Fruit fly (Drosophila melanogaster) whole organism, embryonic: ENCODE data around the gene AP-1mu.

Experiments used
- Aef1 ChIP-seq: fragments of 200-800 bp; sonication (Bioruptor generic); IDR thresholded peaks from 3 replicates; pipeline ENCODE4 v1.3.6; 2022; ENCODE audit warnings: missing biosample characterization, missing genetic modification characterization
- Bgb ChIP-seq: fragments of 200-800 bp; sonication (Bioruptor generic); IDR thresholded peaks from 2 replicates; pipeline ENCODE4 v1.3.6; 2022; ENCODE audit warnings: missing biosample characterization, missing genetic modification characterization; ENCODE audit not compliant: partially characterized antibody
- Blimp-1 ChIP-seq: fragments of 200-800 bp; sonication (Bioruptor generic); optimal IDR thresholded peaks from 3 replicates; lab custom pipeline; 2018; ENCODE audit warnings: missing biosample characterization, missing genetic modification characterization, mild to moderate bottlenecking, moderate library complexity, missing genetic modification reagents
- CG11456 ChIP-seq: fragments of 200-800 bp; sonication (Bioruptor generic); IDR thresholded peaks from 3 replicates; pipeline ENCODE4 v1.3.6; 2022; ENCODE audit warnings: missing biosample characterization, missing genetic modification characterization
- CG13894 ChIP-seq: fragments of 200-800 bp; sonication (Bioruptor generic); optimal IDR thresholded peaks from 3 replicates; lab custom pipeline; 2018; ENCODE audit warnings: missing biosample characterization, mild to moderate bottlenecking, missing genetic modification characterization, moderate library complexity
- CG14441 ChIP-seq: fragments of 200-800 bp; sonication (Bioruptor generic); IDR thresholded peaks from 2 replicates; pipeline ENCODE4 v1.3.6; 2022; ENCODE audit warnings: missing biosample characterization, missing genetic modification characterization
- CG16779 ChIP-seq: fragments of 200-800 bp; sonication (Bioruptor generic); IDR thresholded peaks from 2 replicates; pipeline ENCODE4 v1.3.6; 2022; ENCODE audit warnings: missing biosample characterization, missing genetic modification characterization
- CG1792 ChIP-seq: fragments of 200-800 bp; sonication (Bioruptor generic); optimal IDR thresholded peaks from 2 replicates; lab custom pipeline; 2016; ENCODE audit warnings: missing biosample characterization, missing genetic modification characterization
- CG18599 ChIP-seq: fragments of 200-800 bp; sonication (Bioruptor generic); optimal IDR thresholded peaks from 3 replicates; lab custom pipeline; 2017; ENCODE audit warnings: missing biosample characterization, missing genetic modification characterization, mild to moderate bottlenecking, moderate library complexity, missing genetic modification reagents
- CG2202 ChIP-seq: fragments of 200-800 bp; sonication (Bioruptor generic); optimal IDR thresholded peaks from 2 replicates; lab custom pipeline; 2018; ENCODE audit warnings: missing biosample characterization, mild to moderate bottlenecking, missing genetic modification characterization
- CG2889 ChIP-seq: fragments of 200-800 bp; sonication (Bioruptor generic); IDR thresholded peaks from 3 replicates; pipeline ENCODE4 v1.3.6; 2022; ENCODE audit warnings: missing biosample characterization, missing genetic modification characterization
- CG6654 ChIP-seq: fragments of 200-800 bp; sonication (Bioruptor generic); optimal IDR thresholded peaks from 2 replicates; lab custom pipeline; 2017; ENCODE audit warnings: missing biosample characterization, mild to moderate bottlenecking, missing genetic modification characterization
- CG6765 ChIP-seq: fragments of 200-800 bp; sonication (Bioruptor generic); optimal IDR thresholded peaks from 3 replicates; lab custom pipeline; 2017; ENCODE audit warnings: missing biosample characterization, mild to moderate bottlenecking, missing genetic modification characterization
- CG9437 ChIP-seq: fragments of 200-800 bp; sonication (Bioruptor generic); optimal IDR thresholded peaks from 2 replicates; lab custom pipeline; 2018; ENCODE audit warnings: missing biosample characterization, mild to moderate bottlenecking, missing genetic modification characterization
- CG9797 ChIP-seq: fragments of 200-800 bp; sonication (Bioruptor generic); optimal IDR thresholded peaks from 3 replicates; lab custom pipeline; 2018; ENCODE audit warnings: missing biosample characterization, mild to moderate bottlenecking, missing genetic modification characterization
- CrebB ChIP-seq: fragments of 200-800 bp; sonication (Bioruptor generic); optimal IDR thresholded peaks from 3 replicates; lab custom pipeline; 2018; ENCODE audit warnings: missing biosample characterization, mild to moderate bottlenecking, missing genetic modification characterization
- D19B ChIP-seq: fragments of 200-800 bp; sonication (Bioruptor generic); optimal IDR thresholded peaks from 2 replicates; lab custom pipeline; 2017; ENCODE audit warnings: missing biosample characterization, mild to moderate bottlenecking, missing genetic modification characterization
- Ets65A ChIP-seq: fragments of 200-800 bp; sonication (Bioruptor generic); peaks from one replicate; lab custom pipeline; 2016; ENCODE audit warnings: missing biosample characterization, missing genetic modification characterization
- Fer1 ChIP-seq: fragments of 200-800 bp; sonication (Bioruptor generic); optimal IDR thresholded peaks from 2 replicates; lab custom pipeline; 2017; ENCODE audit warnings: missing biosample characterization, mild to moderate bottlenecking, missing genetic modification characterization
- HLH4C ChIP-seq: fragments of 200-800 bp; sonication (Bioruptor generic); IDR thresholded peaks from 3 replicates; pipeline ENCODE4 v1.3.6; 2022; ENCODE audit warnings: missing biosample characterization, missing genetic modification characterization; ENCODE audit not compliant: partially characterized antibody
- Kr ChIP-seq: fragments of 200-800 bp; sonication (Bioruptor generic); optimal IDR thresholded peaks from 2 replicates; lab custom pipeline; 2017; ENCODE audit warnings: missing biosample characterization, mild to moderate bottlenecking, missing genetic modification characterization
- Ptx1 ChIP-seq: fragments of 200-800 bp; sonication (Bioruptor generic); IDR thresholded peaks from 2 replicates; pipeline ENCODE4 v1.3.6; 2022; ENCODE audit warnings: missing biosample characterization, missing genetic modification characterization
- Rfx ChIP-seq: fragments of 200-800 bp; sonication (Bioruptor generic); IDR thresholded peaks from 2 replicates; pipeline ENCODE4 v1.3.6; 2022; ENCODE audit warnings: missing biosample characterization, missing genetic modification characterization
- Usf ChIP-seq: fragments of 200-800 bp; sonication (Bioruptor generic); optimal IDR thresholded peaks from 2 replicates; lab custom pipeline; 2017; ENCODE audit warnings: missing genotype, missing biosample characterization, missing genetic modification characterization
- ato ChIP-seq: fragments of 200-800 bp; sonication (Bioruptor generic); IDR thresholded peaks from 2 replicates; pipeline ENCODE4 v1.3.6; 2022; ENCODE audit warnings: missing biosample characterization, missing genetic modification characterization; ENCODE audit not compliant: partially characterized antibody
- cad ChIP-seq: fragments of >200 bp; optimal IDR thresholded peaks from 2 replicates; lab custom pipeline; 2017; ENCODE audit warnings: missing biosample characterization, missing genetic modification characterization
- cg ChIP-seq: fragments of 200-800 bp; sonication (Bioruptor generic); optimal IDR thresholded peaks from 3 replicates; lab custom pipeline; 2019; ENCODE audit warnings: missing biosample characterization, mild to moderate bottlenecking, missing genetic modification characterization, moderate library complexity
- ewg ChIP-seq: fragments of 200-800 bp; sonication (Bioruptor generic); optimal IDR thresholded peaks from 3 replicates; lab custom pipeline; 2017; ENCODE audit warnings: mild to moderate bottlenecking, missing biosample characterization, missing genetic modification reagents, missing genetic modification characterization
- exex ChIP-seq: fragments of 200-800 bp; sonication (Bioruptor generic); optimal IDR thresholded peaks from 4 replicates; lab custom pipeline; 2018; ENCODE audit warnings: missing biosample characterization, mild to moderate bottlenecking, missing genetic modification characterization, moderate library complexity
- insv ChIP-seq, 2 experiments: fragments of 200-800 bp; sonication (Bioruptor generic); optimal IDR thresholded peaks; 3 replicates each; lab custom pipeline; 2016 to 2018; ENCODE audit warnings: missing biosample characterization in 2 of 2, missing genetic modification characterization in 2 of 2
- ken ChIP-seq: fragments of 200-800 bp; sonication (Bioruptor generic); IDR thresholded peaks from 3 replicates; pipeline ENCODE4 v1.3.6; 2022; ENCODE audit warnings: missing biosample characterization, missing genetic modification characterization
- nerfin-1 ChIP-seq: fragments of 200-800 bp; sonication (Bioruptor generic); optimal IDR thresholded peaks from 3 replicates; lab custom pipeline; 2019; ENCODE audit warnings: missing biosample characterization, mild to moderate bottlenecking, missing genetic modification characterization, moderate library complexity
- otp ChIP-seq: fragments of 200-800 bp; sonication (Bioruptor generic); IDR thresholded peaks from 3 replicates; pipeline ENCODE4, ENCODE4 v1.3.6; 2022; ENCODE audit warnings: missing biosample characterization, missing genetic modification characterization
- salm ChIP-seq: fragments of 200-800 bp; sonication (Bioruptor generic); optimal IDR thresholded peaks from 2 replicates; lab custom pipeline; 2018; ENCODE audit warnings: missing biosample characterization, mild to moderate bottlenecking, missing genetic modification characterization
- seq ChIP-seq: fragments of 200-800 bp; sonication (Bioruptor generic); IDR thresholded peaks from 2 replicates; pipeline ENCODE4 v1.3.6; 2022; ENCODE audit warnings: missing biosample characterization, missing genetic modification characterization
- sim ChIP-seq: fragments of 200-800 bp; sonication (Bioruptor generic); IDR thresholded peaks from 2 replicates; pipeline ENCODE4 v1.3.6; 2022; ENCODE audit warnings: missing biosample characterization, missing genetic modification characterization
- slbo ChIP-seq: fragments of 200-800 bp; sonication (Bioruptor generic); IDR thresholded peaks from 2 replicates; pipeline ENCODE4 v1.3.6; 2022; ENCODE audit warnings: missing biosample characterization, missing genetic modification characterization
- sna ChIP-seq: fragments of 200-800 bp; sonication (Bioruptor generic); IDR thresholded peaks from 2 replicates; pipeline ENCODE4 v1.3.6; 2022; ENCODE audit warnings: missing biosample characterization, missing genetic modification characterization; ENCODE audit not compliant: partially characterized antibody
- sug ChIP-seq: fragments of 200-800 bp; optimal IDR thresholded peaks from 2 replicates; lab custom pipeline; 2019; ENCODE audit warnings: missing biosample characterization, mild to moderate bottlenecking, missing genetic modification characterization, moderate library complexity
- tll ChIP-seq, 2 experiments: fragments of 200-800 bp in 1 of 2; fragments of >200 bp in 1 of 2; sonication (Bioruptor generic) in 1 of 2; optimal IDR thresholded peaks; 2 replicates each; lab custom pipeline; 2017 to 2019; ENCODE audit warnings: missing biosample characterization in 2 of 2, missing genetic modification characterization in 2 of 2, mild to moderate bottlenecking in 1 of 2, moderate library complexity in 1 of 2
- tna ChIP-seq: fragments of 200-800 bp; sonication (Bioruptor generic); IDR thresholded peaks from 2 replicates; pipeline ENCODE4 v1.3.6; 2022; ENCODE audit warnings: missing biosample characterization, missing genetic modification characterization; ENCODE audit not compliant: partially characterized antibody
- trem ChIP-seq: fragments of 200-800 bp; optimal IDR thresholded peaks from 3 replicates; lab custom pipeline; 2019; ENCODE audit warnings: missing biosample characterization, mild to moderate bottlenecking, missing genetic modification characterization, moderate library complexity
- trh ChIP-seq: fragments of 200-800 bp; sonication (Bioruptor generic); optimal IDR thresholded peaks from 2 replicates; lab custom pipeline; 2016; ENCODE audit warnings: missing biosample characterization, missing genetic modification characterization
- ttk ChIP-seq: fragments of 200-800 bp; sonication (Bioruptor generic); IDR thresholded peaks from 2 replicates; pipeline ENCODE4 v2.1.2; 2022; ENCODE audit warnings: missing biosample characterization, missing genetic modification characterization
- zf30C ChIP-seq: fragments of 200-800 bp; sonication (Bioruptor generic); optimal IDR thresholded peaks from 3 replicates; lab custom pipeline; 2018; ENCODE audit warnings: missing biosample characterization, mild to moderate bottlenecking, missing genetic modification characterization

Gene AP-1mu

DNA sequence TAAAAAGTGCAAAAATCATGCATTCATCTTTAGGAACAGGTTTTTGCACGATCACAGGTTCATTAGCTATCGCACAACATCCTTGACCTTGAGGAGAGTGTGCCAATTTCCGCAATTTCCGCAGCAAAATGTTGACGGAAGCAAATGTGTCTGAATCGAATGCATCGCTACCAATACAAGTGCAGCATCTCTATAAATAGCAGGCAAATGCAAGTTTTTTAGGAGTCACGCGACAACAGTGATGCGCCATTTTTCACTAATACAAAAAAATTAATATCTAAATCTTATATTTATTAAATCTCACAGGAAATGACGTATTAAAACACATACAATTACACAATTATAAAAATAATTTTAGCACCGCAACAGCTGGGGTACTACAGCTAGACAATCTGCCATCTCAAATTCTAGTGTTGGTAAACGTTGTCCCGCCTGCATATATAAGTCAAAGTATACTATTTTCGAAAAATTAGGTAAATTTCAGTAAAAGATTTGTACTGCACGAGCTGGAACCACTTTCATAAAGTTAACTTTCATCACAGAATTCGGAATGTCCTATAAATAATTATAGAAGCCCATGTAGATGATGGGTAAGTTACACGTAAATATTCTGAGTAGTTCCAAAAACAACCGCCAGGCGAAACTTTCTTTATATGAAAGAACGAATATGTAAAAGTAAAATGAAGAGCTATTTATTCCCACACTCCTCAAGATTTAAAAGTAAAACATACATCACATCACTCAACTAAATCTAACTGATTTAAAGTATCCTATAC is 14.7 kb upstream of the AP-1mu start, which contains the start of gene CG9399 (continued):
- peak; percentile 94 for TF ChIP-seq salm (tag; lab: Kevin White, UChicago)
- peak; percentile 94 for TF ChIP-seq cg (GFP tag; lab: Kevin White, UChicago)
- peak; percentile 34 for TF ChIP-seq zf30C (GFP tag; lab: Kevin White, UChicago)
- peak; percentile 97 for TF ChIP-seq CG2889 (GFP tag; lab: Robert Waterston, UW)
- TF ChIP-seq sna (GFP tag; lab: Robert Waterston, UW) = 0 out of 2 replicates have a peak, but pooled peaks have one; percentile 33
- peak; percentile 95 for TF ChIP-seq ewg (GFP tag; lab: Kevin White, UChicago)
- TF ChIP-seq seq = peak; percentile 96
- TF ChIP-seq Blimp-1 (GFP tag; lab: Kevin White, UChicago) = peak; percentile 95
- TF ChIP-seq Usf (GFP tag; lab: Kevin White, UChicago) = peak; percentile 94
- no peak for TF ChIP-seq cad
- TF ChIP-seq nerfin-1 (tag; lab: Kevin White, UChicago) = peak; percentile 92
- TF ChIP-seq insv (GFP tag; optimal IDR thresholded peaks at IDR 0.05; lab: Kevin White, UChicago) = peak in 1 of 2 experiments; percentile 78
- TF ChIP-seq CG2202 (tag; lab: Kevin White, UChicago) = peak; percentile 95
- TF ChIP-seq CG6765 (GFP tag; lab: Kevin White, UChicago) = peak; percentile 87
- TF ChIP-seq CG16779 (GFP tag; lab: Robert Waterston, UW) = peak; percentile 89
- TF ChIP-seq Kr (GFP tag; lab: Kevin White, UChicago) = no peak
- TF ChIP-seq D19B (GFP tag; lab: Kevin White, UChicago) = peak; percentile 81
- TF ChIP-seq Bgb = peak; percentile 65; the same call in 1 of the 2 replicates
- peak; percentile 98 for TF ChIP-seq otp (GFP tag; lab: Robert Waterston, UW)
- TF ChIP-seq, all 482 proteins: peak for 456

DNA sequence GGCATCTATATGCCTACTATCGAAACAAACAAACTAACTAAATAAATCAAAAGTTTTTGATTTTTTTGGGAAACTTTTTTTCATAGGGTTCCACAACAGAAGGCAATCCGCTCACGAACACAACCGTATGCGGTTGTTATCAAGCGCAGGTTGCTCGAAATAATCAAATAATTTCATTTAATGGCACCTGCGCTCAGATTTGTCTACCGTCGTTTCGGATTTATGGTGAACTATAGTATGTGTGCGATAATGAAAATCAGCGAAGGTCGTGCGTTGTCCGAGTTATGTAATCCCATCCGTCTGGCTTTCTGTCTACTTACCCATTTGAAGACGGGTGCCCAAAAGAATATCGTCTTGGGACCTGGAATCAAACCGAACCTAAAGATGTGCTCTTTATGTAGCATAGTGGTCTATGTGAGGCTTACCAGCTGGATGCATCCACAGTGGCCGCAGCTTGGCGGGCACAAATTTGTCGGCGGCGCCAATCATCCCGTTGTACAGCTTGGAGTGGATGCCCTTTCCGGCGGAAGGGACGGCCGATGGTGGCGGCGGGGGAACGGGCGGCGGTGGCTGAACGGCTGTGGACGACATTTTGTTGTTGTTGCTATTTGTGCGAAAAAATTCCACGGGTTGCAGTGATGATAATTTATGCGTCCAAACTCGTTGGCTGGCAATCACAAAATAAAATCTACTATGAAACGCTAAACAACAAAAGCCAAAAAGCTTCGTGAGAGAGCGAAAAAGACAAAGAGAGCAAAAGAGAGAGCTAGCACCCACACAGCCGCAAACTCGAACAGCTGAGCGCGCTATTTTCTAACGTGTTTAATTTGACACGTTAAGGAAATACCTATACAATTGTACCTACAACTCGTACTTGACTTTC is 13.8 kb upstream of the AP-1mu start:
- TF ChIP-seq sug (tag; lab: Kevin White, UChicago) = peak; percentile 50
- 0 out of 2 replicates have a peak, but pooled peaks have one; percentile 7 for TF ChIP-seq Ptx1 (GFP tag; lab: Robert Waterston, UW)
- TF ChIP-seq slbo (GFP tag; lab: Robert Waterston, UW) = peak; percentile 19
- TF ChIP-seq CG14441 (GFP tag; lab: Robert Waterston, UW) = peak; percentile 38; the same call in 1 of the 2 replicates
- TF ChIP-seq exex (tag; lab: Kevin White, UChicago) = peak; percentile 94
- no peak for TF ChIP-seq trem (tag; lab: Kevin White, UChicago)
- no peak for TF ChIP-seq tll (GFP tag; optimal IDR thresholded peaks at IDR 0.05; lab: Kevin White, UChicago)
- TF ChIP-seq HLH4C (GFP tag; lab: Robert Waterston, UW) = 0 out of 3 replicates have a peak, but pooled peaks have one; percentile 20
- no peak for TF ChIP-seq ato
- no peak for TF ChIP-seq CG1792 (GFP tag; lab: Kevin White, UChicago)
- TF ChIP-seq sim (GFP tag; lab: Robert Waterston, UW) = no peak
- TF ChIP-seq Rfx (GFP tag; lab: Robert Waterston, UW) = 0 out of 2 replicates have a peak, but pooled peaks have one; percentile 32
- no peak for TF ChIP-seq CG13894 (tag; lab: Kevin White, UChicago)
- no peak for TF ChIP-seq trh (GFP tag; lab: Kevin White, UChicago)
- TF ChIP-seq sna (GFP tag; lab: Robert Waterston, UW) = no peak
- no peak for TF ChIP-seq ken
- peak; percentile 19 for TF ChIP-seq CG18599
- TF ChIP-seq CG9797 = no peak
- TF ChIP-seq CG6654 (GFP tag; lab: Kevin White, UChicago) = no peak
- peak; percentile 11 for TF ChIP-seq Fer1
- TF ChIP-seq CrebB (tag; lab: Kevin White, UChicago) = no peak
- no peak for TF ChIP-seq CG9437 (GFP tag; lab: Kevin White, UChicago)
- peak; percentile 55; the same call in 1 of the 2 replicates for TF ChIP-seq tna (GFP tag; lab: Robert Waterston, UW)
- TF ChIP-seq ttk (GFP tag; lab: Robert Waterston, UW) = 0 out of 2 replicates have a peak, but pooled peaks have one; percentile 25
- peak; percentile 32; the same call in 2 of the 3 replicates for TF ChIP-seq Aef1 (GFP tag; lab: Robert Waterston, UW)
- peak; percentile 31; the same call in 1 of the 3 replicates for TF ChIP-seq CG11456 (GFP tag; lab: Robert Waterston, UW)
- peak; percentile 72 for TF ChIP-seq Ets65A (GFP tag; lab: Kevin White, UChicago)
